Worm (Caenorhabditis elegans): ENCODE results near the gene C17G10.10.

The C17G10.10 gene

DNA sequence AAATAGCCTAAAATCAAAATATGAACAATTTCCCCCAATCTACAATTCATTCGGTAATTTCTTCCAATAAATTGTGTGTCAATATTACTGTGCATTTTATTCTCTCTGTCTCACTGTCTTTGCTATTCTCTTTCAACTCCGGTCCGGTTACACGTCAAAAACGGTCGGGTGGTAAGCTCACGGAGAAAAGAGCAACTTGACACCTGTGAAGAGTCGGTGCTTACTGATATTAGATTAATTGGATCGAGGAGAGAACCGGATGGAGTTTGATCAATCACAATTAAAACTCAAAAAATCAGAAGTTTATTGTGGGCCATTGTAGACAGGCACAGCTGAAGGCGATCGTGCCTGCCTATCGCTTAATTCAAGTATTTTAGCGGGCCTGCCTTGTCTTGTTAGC is 24.3 kb downstream of the C17G10.10 start:
- TF ChIP-seq odd-2 (tag; optimal IDR thresholded peaks at IDR 0.05) (no peak), rnt-1 (tag; optimal IDR thresholded peaks at IDR 0.05) (no peak), Y22D7AL.16 (tag; optimal IDR thresholded peaks at IDR 0.05) (no peak), ceh-18 (tag; optimal IDR thresholded peaks at IDR 0.05) (no peak), ztf-16 (tag; optimal IDR thresholded peaks at IDR 0.05) (no peak), ceh-34 (tag; optimal IDR thresholded peaks at IDR 0.05) (no peak), F13H6.1 (tag; optimal IDR thresholded peaks at IDR 0.05) (no peak), pha-2 (tag; optimal IDR thresholded peaks at IDR 0.05) (no peak), ama-1 (optimal IDR thresholded peaks at IDR 0.05) (no peak), unc-86 (tag; optimal IDR thresholded peaks at IDR 0.05) (no peak), lim-6 (tag; optimal IDR thresholded peaks at IDR 0.05) (no peak), hlh-15 (tag; optimal IDR thresholded peaks at IDR 0.05) (no peak), ceh-48 (tag; optimal IDR thresholded peaks at IDR 0.05) (no peak), gmeb-2 (tag; optimal IDR thresholded peaks at IDR 0.05) (no peak), hlh-8 (tag; optimal IDR thresholded peaks at IDR 0.05) (no peak), C08G9.2 (tag; optimal IDR thresholded peaks at IDR 0.05) (no peak), mec-3 (tag; optimal IDR thresholded peaks at IDR 0.05; ENCODE audit: borderline replicate concordance) (no peak)

DNA sequence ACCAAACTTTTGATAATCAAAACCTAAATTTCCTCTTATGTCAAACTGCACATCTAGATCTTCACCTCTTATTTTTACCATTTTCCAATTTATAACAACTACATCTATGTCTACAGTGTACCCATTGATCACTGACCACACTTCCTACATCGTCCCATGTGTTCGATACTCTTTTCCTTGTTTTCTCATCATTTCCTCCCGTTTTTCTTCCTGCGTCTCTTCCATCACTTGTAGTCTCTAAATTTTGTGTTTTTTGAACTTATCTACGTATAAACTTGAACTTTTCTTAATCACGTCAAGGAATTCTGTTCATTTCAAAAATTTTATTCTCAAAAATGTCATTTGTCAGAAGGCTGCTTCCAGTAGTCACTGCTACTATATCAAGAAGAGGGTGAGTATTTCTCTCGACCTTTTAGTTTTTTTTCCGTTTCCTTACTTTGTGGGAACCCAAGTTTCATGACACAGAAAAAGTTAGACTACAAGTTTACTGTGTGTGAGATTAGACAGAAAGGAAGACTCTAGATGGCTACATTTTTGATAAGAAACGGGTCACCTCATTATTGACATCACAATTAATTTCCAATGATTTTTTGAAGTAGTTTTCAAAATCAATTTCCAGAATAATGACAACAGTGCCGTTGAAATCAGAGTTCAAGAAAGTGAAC is 27.0 kb downstream of the C17G10.10 start:
- no peak for TF ChIP-seq ceh-22 (tag; optimal IDR thresholded peaks at IDR 0.05)
- no peak for TF ChIP-seq hlh-6 (tag; optimal IDR thresholded peaks at IDR 0.05)
- no peak for TF ChIP-seq nfya-1 (tag; optimal IDR thresholded peaks at IDR 0.05)
- TF ChIP-seq sdc-2 (tag; optimal IDR thresholded peaks at IDR 0.05) = no peak
- no peak for TF ChIP-seq ceh-18 (tag; optimal IDR thresholded peaks at IDR 0.05)
- no peak for TF ChIP-seq dve-1 (tag; optimal IDR thresholded peaks at IDR 0.05)
- no peak for TF ChIP-seq ceh-45 (GFP tag; IDR thresholded peaks at IDR 0.05)
- no peak for TF ChIP-seq ttx-3 (tag; optimal IDR thresholded peaks at IDR 0.05)
- no peak for TF ChIP-seq syd-9 (tag; optimal IDR thresholded peaks at IDR 0.05)
- TF ChIP-seq rnt-1 (tag; optimal IDR thresholded peaks at IDR 0.05) = no peak
- no peak for TF ChIP-seq ceh-48 (tag; optimal IDR thresholded peaks at IDR 0.05)
- no peak for TF ChIP-seq pha-4 (tag; optimal IDR thresholded peaks at IDR 0.05)
- no peak for TF ChIP-seq lin-11 (tag; optimal IDR thresholded peaks at IDR 0.05)

ce11 chrII:5570272-5570671 is 28.9 kb downstream of the C17G10.10 start, which contains the start of the genes C17C3.1 and C17C3.15:
Gene C17C3.1 (plus strand): TSS chrII:5570572.
Gene C17C3.15 (plus strand): TSS chrII:5570654.
- TF ChIP-seq hlh-8 (tag; optimal IDR thresholded peaks at IDR 0.05) = no peak
- TF ChIP-seq ceh-2 (tag; optimal IDR thresholded peaks at IDR 0.05) = no peak
- no peak for TF ChIP-seq odd-2 (tag; optimal IDR thresholded peaks at IDR 0.05)
- TF ChIP-seq unc-42 (tag; optimal IDR thresholded peaks at IDR 0.05) = no peak
- TF ChIP-seq mec-3 (tag; optimal IDR thresholded peaks at IDR 0.05; ENCODE audit: borderline replicate concordance) = no peak
- TF ChIP-seq K02D7.2 (tag; optimal IDR thresholded peaks at IDR 0.05) = no peak
- TF ChIP-seq gmeb-2 (tag; optimal IDR thresholded peaks at IDR 0.05) = no peak
- TF ChIP-seq pha-4 (tag; optimal IDR thresholded peaks at IDR 0.05) = no peak
- TF ChIP-seq hlh-13 (GFP tag; optimal IDR thresholded peaks at IDR 0.05) = no peak
- TF ChIP-seq ceh-45 (GFP tag; IDR thresholded peaks at IDR 0.05) = no peak
- TF ChIP-seq nhr-232 (tag; optimal IDR thresholded peaks at IDR 0.05) = no peak
- TF ChIP-seq dmd-4 (tag; optimal IDR thresholded peaks at IDR 0.05; ENCODE audit: borderline replicate concordance) = no peak

- no peak for TF ChIP-seq ceh-6 (GFP tag; optimal IDR thresholded peaks at IDR 0.05)
- no peak for TF ChIP-seq sox-4 (tag; optimal IDR thresholded peaks at IDR 0.05)
- no peak for TF ChIP-seq ceh-9 (tag; optimal IDR thresholded peaks at IDR 0.05)
- no peak for TF ChIP-seq lin-11 (tag; optimal IDR thresholded peaks at IDR 0.05)
- TF ChIP-seq zip-5 (tag; optimal IDR thresholded peaks at IDR 0.05) = no peak
- no peak for TF ChIP-seq ref-2 (tag; optimal IDR thresholded peaks at IDR 0.05)
- no peak for TF ChIP-seq unc-86 (tag; optimal IDR thresholded peaks at IDR 0.05)
- no peak for TF ChIP-seq fax-1 (tag; optimal IDR thresholded peaks at IDR 0.05)
- TF ChIP-seq ets-4 (tag; optimal IDR thresholded peaks at IDR 0.05) = no peak
- TF ChIP-seq dmd-4 (tag; optimal IDR thresholded peaks at IDR 0.05; ENCODE audit: borderline replicate concordance) = no peak
- TF ChIP-seq mec-3 (tag; optimal IDR thresholded peaks at IDR 0.05; ENCODE audit: borderline replicate concordance) = no peak
- no peak for TF ChIP-seq pha-4 (tag; optimal IDR thresholded peaks at IDR 0.05)
- TF ChIP-seq ttx-3 (tag; optimal IDR thresholded peaks at IDR 0.05) = no peak
- no peak for TF ChIP-seq ceh-31 (tag; optimal IDR thresholded peaks at IDR 0.05)
- TF ChIP-seq pqm-1 (tag; optimal IDR thresholded peaks at IDR 0.05) = no peak
- no peak for TF ChIP-seq pag-3 (tag; optimal IDR thresholded peaks at IDR 0.05; ENCODE audit: borderline replicate concordance)
- TF ChIP-seq lim-6 (tag; optimal IDR thresholded peaks at IDR 0.05) = no peak
- no peak for TF ChIP-seq unc-42 (tag; optimal IDR thresholded peaks at IDR 0.05)
Measured at ce11 chrII:5565082-5565623, 34.0 kb downstream of the C17G10.10 start.
